Fruit fly (Drosophila melanogaster) whole organism, prepupa: ENCODE measurements around the gene CG46397.

Source experiments
- CG10631 ChIP-seq: fragments of 200-800 bp; sonication (Bioruptor generic); optimal IDR thresholded peaks from 2 replicates; lab custom pipeline; 2016; ENCODE audit warnings: missing biosample characterization, missing genetic modification characterization
- CG1621 ChIP-seq: fragments of 200-800 bp; sonication (Bioruptor generic); optimal IDR thresholded peaks from 3 replicates; lab custom pipeline; 2018; ENCODE audit warnings: missing biosample characterization, mild to moderate bottlenecking, missing genetic modification characterization
- CG34406 ChIP-seq: fragments of 200-800 bp; sonication (Bioruptor generic); optimal IDR thresholded peaks from 3 replicates; lab custom pipeline; 2016; ENCODE audit warnings: missing biosample characterization, missing genetic modification characterization
- CG6276 ChIP-seq: fragments of 200-800 bp; sonication (Bioruptor generic); optimal IDR thresholded peaks from 2 replicates; lab custom pipeline; 2017; ENCODE audit warnings: missing biosample characterization, mild to moderate bottlenecking, missing genetic modification characterization
- CG8632 ChIP-seq: fragments of 200-800 bp; sonication (Bioruptor generic); optimal IDR thresholded peaks from 3 replicates; lab custom pipeline; 2016; ENCODE audit warnings: missing biosample characterization, missing genetic modification characterization
- Eip78C ChIP-seq: fragments of 200-800 bp; sonication (Bioruptor generic); peaks from one replicate; lab custom pipeline; 2016; ENCODE audit warnings: missing biosample characterization, missing genetic modification characterization
- Gug ChIP-seq: fragments of 200-800 bp; sonication (Bioruptor generic); IDR thresholded peaks from 2 replicates; pipeline ENCODE4 v1.3.6; 2022; ENCODE audit warnings: missing biosample characterization, missing genetic modification characterization
- Hr39 ChIP-seq: fragments of 200-800 bp; sonication (Bioruptor generic); optimal IDR thresholded peaks from 2 replicates; lab custom pipeline; 2016; ENCODE audit warnings: missing biosample characterization, missing genetic modification characterization
- Smox ChIP-seq: fragments of 200-800 bp; sonication (Bioruptor generic); optimal IDR thresholded peaks from 3 replicates; lab custom pipeline; 2016; ENCODE audit warnings: missing biosample characterization, missing genetic modification characterization
- dsx ChIP-seq: fragments of 200-800 bp; optimal IDR thresholded peaks from 3 replicates; lab custom pipeline; 2019; ENCODE audit warnings: missing biosample characterization, mild to moderate bottlenecking, missing genetic modification characterization, moderate library complexity; ENCODE audit not compliant: poor library complexity, severe bottlenecking
- esn ChIP-seq: fragments of 200-800 bp; sonication (Bioruptor generic); optimal IDR thresholded peaks from 2 replicates; lab custom pipeline; 2016; ENCODE audit warnings: missing biosample characterization, mild to moderate bottlenecking, missing genetic modification characterization, moderate library complexity
- fkh ChIP-seq: fragments of 200-800 bp; sonication (Bioruptor generic); optimal IDR thresholded peaks from 3 replicates; lab custom pipeline; 2017; ENCODE audit warnings: missing biosample characterization, mild to moderate bottlenecking, missing genetic modification characterization, moderate library complexity

- TF ChIP-seq Eip78C (GFP tag; lab: Kevin White, UChicago), result peak; percentile 25
- no peak for TF ChIP-seq fkh (GFP tag; lab: Kevin White, UChicago)
- no peak for TF ChIP-seq CG10631 (GFP tag; lab: Kevin White, UChicago)
- no peak for TF ChIP-seq Smox (GFP tag; lab: Kevin White, UChicago)
- TF ChIP-seq Gug (GFP tag; lab: Robert Waterston, UW), result no peak
- no peak for TF ChIP-seq esn (GFP tag; lab: Kevin White, UChicago)
- TF ChIP-seq CG1621 (tag; lab: Kevin White, UChicago), result no peak
- no peak for TF ChIP-seq CG8632 (GFP tag; lab: Kevin White, UChicago)
- TF ChIP-seq CG34406 (GFP tag; lab: Kevin White, UChicago), result no peak
- no peak for TF ChIP-seq Hr39 (GFP tag; lab: Kevin White, UChicago)
- TF ChIP-seq dsx, result no peak
- TF ChIP-seq CG6276, result no peak
Observed at dm6 chr2L:8956336-8956726, 9.3 kb downstream of the CG46397 start.
